Fruit fly (Drosophila melanogaster) whole organism, prepupa: ENCODE results near the gene CG42258.

Source experiments
- CG11762 ChIP-seq: fragments of 200-800 bp; sonication (Bioruptor generic); optimal IDR thresholded peaks from 3 replicates; lab custom pipeline; 2016; ENCODE audit warnings: missing biosample characterization, missing genetic modification characterization; ENCODE audit not compliant: insufficient read depth
- CG15336 ChIP-seq: fragments of 200-800 bp; sonication (Bioruptor generic); IDR thresholded peaks from 2 replicates; pipeline ENCODE4 v1.3.6; 2022; ENCODE audit warnings: missing biosample characterization, missing genetic modification characterization
- CG6792 ChIP-seq: fragments of 200-800 bp; sonication (Bioruptor generic); optimal IDR thresholded peaks from 3 replicates; lab custom pipeline; 2016; ENCODE audit warnings: missing biosample characterization, missing genetic modification characterization
- CG6854 ChIP-seq: fragments of 200-800 bp; sonication (Bioruptor generic); optimal IDR thresholded peaks from 2 replicates; lab custom pipeline; 2017; ENCODE audit warnings: missing biosample characterization, mild to moderate bottlenecking, missing genetic modification characterization
- Ets21C ChIP-seq: fragments of 200-800 bp; sonication (Bioruptor generic); optimal IDR thresholded peaks from 3 replicates; lab custom pipeline; 2016; ENCODE audit warnings: missing biosample characterization, missing genetic modification characterization
- Ets96B ChIP-seq: fragments of 200-800 bp; optimal IDR thresholded peaks from 2 replicates; lab custom pipeline; 2019; ENCODE audit warnings: missing biosample characterization, mild to moderate bottlenecking, missing genetic modification characterization, moderate library complexity
- Sox15 ChIP-seq: fragments of 200-800 bp; sonication (Bioruptor generic); optimal IDR thresholded peaks from 3 replicates; lab custom pipeline; 2016; ENCODE audit warnings: missing biosample characterization, missing genetic modification characterization
- lz ChIP-seq: fragments of 200-800 bp; sonication (Bioruptor generic); optimal IDR thresholded peaks from 3 replicates; lab custom pipeline; 2016; ENCODE audit warnings: missing biosample characterization, missing genetic modification characterization

DNA sequence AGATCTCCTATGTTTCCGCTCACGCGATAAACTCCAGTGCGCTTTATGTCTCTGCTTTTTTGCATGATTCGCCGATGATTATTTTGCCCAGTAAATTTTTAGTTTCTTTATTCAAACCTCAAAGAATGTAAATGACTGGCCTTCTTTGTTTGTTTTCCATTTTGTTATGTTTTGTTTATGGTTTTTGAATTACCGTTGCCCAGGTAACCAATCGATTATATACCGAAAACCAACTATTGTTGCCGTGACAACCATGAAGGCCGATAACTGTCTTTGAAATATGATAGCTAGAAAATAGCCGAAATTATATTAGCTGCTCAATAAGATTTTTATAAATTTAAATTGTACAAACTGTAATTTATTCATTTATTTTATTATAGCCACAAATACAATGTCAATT, 33.2 kb downstream of the CG42258 start, which contains the start of gene Mks1:
- TF ChIP-seq CG15336 (GFP tag; lab: Robert Waterston, UW) (no peak), Ets96B (tag; lab: Kevin White, UChicago) (no peak), Sox15 (GFP tag; lab: Kevin White, UChicago) (no peak), lz (GFP tag; lab: Kevin White, UChicago) (no peak), CG11762 (GFP tag; lab: Kevin White, UChicago) (no peak), CG6854 (GFP tag; lab: Kevin White, UChicago) (no peak), Ets21C (GFP tag; lab: Kevin White, UChicago) (no peak), CG6792 (GFP tag; lab: Kevin White, UChicago) (no peak)
